Worm (Caenorhabditis elegans): ENCODE data around the gene C33F10.11.
A peak's percentile ranks its signal among the peaks of the same experiment; 100 is the strongest.

DNA sequence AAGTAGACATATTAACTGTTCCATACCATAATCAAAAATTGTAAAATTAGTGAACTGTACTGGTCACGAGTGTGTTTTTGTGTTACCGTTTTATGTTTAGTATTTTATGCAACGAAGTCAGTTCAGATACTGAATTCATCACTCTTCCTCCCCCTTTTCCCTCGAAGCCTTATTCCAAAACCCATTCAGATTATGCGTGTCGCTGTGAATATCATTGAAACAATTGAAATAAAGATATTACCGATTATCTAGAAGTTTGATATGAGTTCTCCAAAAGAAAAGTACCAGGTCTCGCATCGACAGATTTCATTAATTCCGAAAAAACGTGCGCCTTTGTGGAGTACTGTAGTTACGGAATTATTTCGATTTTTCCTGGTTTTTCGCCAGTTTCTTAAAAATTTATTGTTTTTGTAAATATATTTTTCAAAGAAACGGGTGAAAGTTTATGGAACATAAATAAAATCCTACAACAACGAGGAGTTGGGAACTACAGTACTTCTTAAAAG lies 24.3 kb upstream of the C33F10.11 start:
- TF ChIP-seq ztf-18 (tag; optimal IDR thresholded peaks at IDR 0.05), result peak; percentile 20
- no peak for TF ChIP-seq him-1 (tag; optimal IDR thresholded peaks at IDR 0.05)
- TF ChIP-seq snpc-4 (GFP tag; optimal IDR thresholded peaks at IDR 0.05), result no peak
- no peak for TF ChIP-seq snpc-4 (tag; optimal IDR thresholded peaks at IDR 0.05)
- no peak for TF ChIP-seq somi-1 (GFP tag; optimal IDR thresholded peaks at IDR 0.05)
- TF ChIP-seq nfya-1 (tag; optimal IDR thresholded peaks at IDR 0.05; ENCODE audit: borderline replicate concordance, insufficient read depth), result no peak
